Worm (Caenorhabditis elegans) whole organism, midembryonic: ENCODE results near the gene snpc-1.3.

Experiments used
- T22C8.4 ChIP-seq: fragments of 200-800 bp; sonication (Bioruptor generic); IDR thresholded peaks from 2 replicates; pipeline ENCODE4 v1.3.6; 2022; ENCODE audit warnings: missing genetic modification characterization, missing compliant biosample characterization
- cog-1 ChIP-seq: sonication (generic microtip); optimal IDR thresholded peaks from 2 replicates; lab custom pipeline; 2016; ENCODE audit warnings: missing genetic modification characterization, missing compliant biosample characterization
- flt-1 ChIP-seq: fragments of 200-800 bp; sonication (Bioruptor generic); IDR thresholded peaks from 2 replicates; pipeline ENCODE4 v1.3.6; 2022; ENCODE audit warnings: missing genetic modification characterization, missing compliant biosample characterization
- klf-2 ChIP-seq: fragments of 200-800 bp; sonication (Bioruptor generic); conservative IDR thresholded peaks from 2 replicates; pipeline ENCODE4 v1.3.6; 2022; ENCODE audit warnings: missing genetic modification reagents, missing genetic modification characterization, missing compliant biosample characterization
- med-1 ChIP-seq: sonication (generic microtip); optimal IDR thresholded peaks from 2 replicates; lab custom pipeline; 2017; ENCODE audit warnings: missing genetic modification characterization, mild to moderate bottlenecking, missing compliant biosample characterization, antibody characterized with exemption, missing genetic modification reagents; ENCODE audit not compliant: insufficient read depth
- ref-1 ChIP-seq: fragments of 200-800 bp; sonication (Bioruptor generic); conservative IDR thresholded peaks from 2 replicates; pipeline ENCODE4 v1.3.6; 2022; ENCODE audit warnings: missing genetic modification reagents, missing genetic modification characterization, missing compliant biosample characterization
- tab-1 ChIP-seq: fragments of 200-800 bp; sonication (Bioruptor generic); IDR thresholded peaks from 2 replicates; pipeline ENCODE4 v1.3.6; 2022; ENCODE audit warnings: missing genetic modification characterization, missing compliant biosample characterization
- ztf-23 ChIP-seq: fragments of 200-800 bp; sonication (Bioruptor generic); IDR thresholded peaks from 2 replicates; pipeline ENCODE4 v1.3.6; 2022; ENCODE audit warnings: missing genetic modification reagents, missing genetic modification characterization, missing compliant biosample characterization
- ztf-29 ChIP-seq: fragments of 200-800 bp; sonication (Bioruptor generic); IDR thresholded peaks from 2 replicates; pipeline ENCODE4 v1.3.6; 2022; ENCODE audit warnings: missing genetic modification reagents, missing genetic modification characterization, missing compliant biosample characterization

The snpc-1.3 gene

DNA sequence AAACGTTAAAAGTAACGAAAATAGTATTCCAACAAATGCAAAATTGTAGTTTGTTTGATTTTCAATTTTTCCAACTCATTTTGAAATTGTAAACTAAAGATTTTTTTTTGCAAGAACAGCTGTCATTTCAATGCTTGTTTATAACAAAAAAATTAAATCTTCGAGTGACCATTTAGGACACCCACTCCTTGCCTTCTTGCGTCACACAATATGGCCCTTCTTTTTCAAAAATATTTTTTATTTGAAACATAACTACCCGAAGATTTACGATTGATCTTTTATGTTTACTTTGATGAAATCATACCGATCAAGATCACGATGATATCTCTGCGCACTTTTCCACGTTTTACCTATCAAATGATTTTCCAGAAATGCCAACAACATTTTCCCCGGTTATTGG, 20.8 kb upstream of the snpc-1.3 start, which contains the start of gene ZC317.2:
Gene ZC317.2, plus strand, starts transcription at position 301 of the 400 bp plus-strand sequence.
- TF ChIP-seq med-1 (no peak), ztf-29 (GFP tag; lab: Robert Waterston, UW) (no peak), cog-1 (tag; lab: Kevin White, UChicago) (no peak), ztf-23 (GFP tag; lab: Robert Waterston, UW) (no peak), T22C8.4 (GFP tag; lab: Robert Waterston, UW) (no peak), ref-1 (GFP tag; lab: Robert Waterston, UW) (no peak), klf-2 (GFP tag; lab: Robert Waterston, UW) (no peak)

DNA sequence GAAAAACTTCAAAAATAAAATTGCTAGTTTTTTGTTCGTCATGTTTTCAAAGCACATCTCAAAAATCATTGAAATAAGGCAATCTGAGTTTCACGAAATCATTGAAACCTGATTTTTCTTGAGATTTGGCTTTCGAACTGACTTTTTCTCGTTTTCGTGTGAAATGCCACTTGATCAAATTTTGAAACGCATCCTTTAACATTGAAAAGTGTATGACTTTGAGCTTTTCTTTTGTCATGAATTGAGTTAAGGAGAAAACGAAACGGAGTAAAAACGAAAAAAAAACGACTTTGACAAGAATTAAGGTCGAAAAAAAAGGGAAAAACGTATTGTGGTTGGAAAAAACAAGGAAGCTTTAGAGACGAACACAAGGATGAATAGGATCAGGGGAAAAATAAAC, 16.0 kb upstream of the snpc-1.3 start:
- TF ChIP-seq klf-2 (GFP tag; lab: Robert Waterston, UW): no peak
- no peak for TF ChIP-seq med-1
- no peak for TF ChIP-seq ztf-29 (GFP tag; lab: Robert Waterston, UW)
- TF ChIP-seq ztf-23 (GFP tag; lab: Robert Waterston, UW): no peak
- no peak for TF ChIP-seq cog-1 (tag; lab: Kevin White, UChicago)
- no peak for TF ChIP-seq tab-1
- no peak for TF ChIP-seq ref-1 (GFP tag; lab: Robert Waterston, UW)

DNA sequence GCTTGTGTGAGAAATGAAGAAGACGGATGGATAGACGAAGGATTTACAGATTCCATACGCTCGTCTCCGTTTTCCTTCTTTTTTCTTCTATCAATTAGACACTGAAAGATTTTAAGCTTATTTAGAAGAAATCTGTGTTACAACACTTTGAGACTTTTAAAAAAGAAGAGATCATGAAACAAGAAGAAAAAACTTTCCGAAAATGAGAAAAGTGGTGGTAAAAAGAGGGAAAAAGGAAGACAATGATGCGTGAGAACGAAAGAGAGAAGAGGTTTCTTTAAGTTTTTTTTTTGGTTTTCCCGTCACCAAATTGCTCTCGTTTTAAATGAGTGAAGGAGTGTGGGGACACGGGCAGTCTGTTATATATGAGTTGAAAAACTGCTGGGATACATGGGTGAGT, 14.6 kb upstream of the snpc-1.3 start, which contains the start of gene glc-3:
Gene glc-3, minus strand, starts transcription at position 101 of the 400 bp plus-strand sequence.
- no peak for TF ChIP-seq tab-1
- no peak for TF ChIP-seq klf-2 (GFP tag; lab: Robert Waterston, UW)
- no peak for TF ChIP-seq cog-1 (tag; lab: Kevin White, UChicago)

DNA sequence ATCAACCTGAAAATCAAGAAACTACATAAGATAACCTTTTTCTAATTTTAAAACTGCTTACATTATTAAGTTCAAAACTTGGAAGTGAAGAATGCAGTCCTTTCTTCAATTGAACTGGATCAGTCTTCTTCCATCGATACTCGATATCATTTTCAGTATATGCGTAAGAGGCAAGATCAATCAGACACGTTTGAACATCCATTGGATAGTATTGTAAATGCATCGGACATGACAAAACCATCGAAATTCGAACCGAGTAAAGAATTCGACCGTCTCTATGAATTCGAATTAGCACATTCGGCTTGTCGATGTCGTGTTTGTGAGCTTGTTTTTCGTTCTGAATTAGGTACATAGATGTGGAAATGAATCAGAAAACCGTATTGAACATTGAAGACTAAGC, 11.8 kb upstream of the snpc-1.3 start:
- TF ChIP-seq klf-2 (GFP tag; lab: Robert Waterston, UW) (no peak), ztf-29 (GFP tag; lab: Robert Waterston, UW) (no peak), tab-1 (no peak)

DNA sequence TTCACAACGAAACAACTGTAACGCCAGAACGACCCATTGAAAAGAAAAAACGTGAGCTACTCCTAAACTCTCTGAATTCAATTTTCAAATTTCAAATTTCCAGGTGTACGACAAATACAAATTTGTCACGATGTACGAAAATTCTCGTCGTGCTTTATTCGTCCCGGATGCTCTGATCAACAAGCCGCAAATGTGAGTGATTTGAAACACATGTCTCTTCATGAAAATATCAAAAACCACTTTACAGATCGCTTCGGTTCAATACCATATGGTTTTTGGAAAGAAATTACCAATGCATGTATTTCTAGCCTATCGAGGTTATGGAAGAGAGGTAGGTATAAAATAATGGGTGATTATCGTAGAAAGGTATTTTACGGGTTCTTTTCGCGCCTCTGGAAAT, 8.1 kb upstream of the snpc-1.3 start:
- TF ChIP-seq T22C8.4 (GFP tag; lab: Robert Waterston, UW) (no peak), ztf-29 (GFP tag; lab: Robert Waterston, UW) (no peak), ztf-23 (GFP tag; lab: Robert Waterston, UW) (no peak)

DNA sequence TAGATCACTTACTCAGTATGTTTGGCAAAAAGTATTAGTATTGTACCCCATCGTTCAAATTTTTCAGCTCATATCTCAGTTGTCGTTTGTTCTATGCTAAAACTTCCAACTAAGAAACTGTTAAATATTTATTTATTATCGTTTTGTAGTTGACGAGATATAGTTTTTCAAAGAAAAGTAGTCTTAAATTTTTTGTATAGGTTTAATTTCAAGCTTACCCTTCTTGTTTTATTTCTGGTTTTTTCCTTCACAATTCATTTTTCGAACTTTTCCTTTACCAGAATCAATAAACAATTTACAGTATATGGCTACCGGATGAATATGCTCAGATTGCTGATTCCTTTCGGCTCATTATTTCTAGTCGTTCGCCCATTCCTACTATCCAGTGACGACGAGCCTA, 6.9 kb upstream of the snpc-1.3 start, which contains the start of gene F08F3.1:
Gene F08F3.1, plus strand, starts transcription at position 301 of the 400 bp plus-strand sequence.
- TF ChIP-seq flt-1 (GFP tag; lab: Robert Waterston, UW): no peak
- no peak for TF ChIP-seq T22C8.4 (GFP tag; lab: Robert Waterston, UW)
- TF ChIP-seq ztf-23 (GFP tag; lab: Robert Waterston, UW): no peak
- no peak for TF ChIP-seq ztf-29 (GFP tag; lab: Robert Waterston, UW)
- no peak for TF ChIP-seq ref-1 (GFP tag; lab: Robert Waterston, UW)
- TF ChIP-seq cog-1 (tag; lab: Kevin White, UChicago): no peak
- TF ChIP-seq med-1: no peak
- no peak for TF ChIP-seq klf-2 (GFP tag; lab: Robert Waterston, UW)
- no peak for TF ChIP-seq tab-1

DNA sequence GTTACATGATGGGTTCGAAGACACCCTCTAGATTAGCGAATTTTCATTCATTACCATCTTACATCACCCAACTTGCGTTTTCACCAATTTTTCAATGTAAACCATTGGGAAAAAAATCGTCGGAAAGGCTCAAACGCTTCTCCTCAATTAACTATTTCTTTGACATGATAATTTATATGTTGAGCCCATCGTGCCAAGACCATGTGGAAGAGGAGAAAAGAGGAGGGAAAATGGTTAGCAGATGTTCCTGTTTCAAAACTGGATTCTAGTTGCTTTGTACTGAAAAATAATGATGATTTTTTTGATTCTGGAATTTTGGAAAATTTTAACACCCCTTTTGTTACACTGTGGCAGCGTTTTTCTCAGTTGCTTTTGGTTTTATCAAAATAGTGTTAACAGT, 5.1 kb upstream of the snpc-1.3 start:
- no peak for TF ChIP-seq flt-1 (GFP tag; lab: Robert Waterston, UW)
- TF ChIP-seq tab-1: no peak
- TF ChIP-seq klf-2 (GFP tag; lab: Robert Waterston, UW): no peak
- no peak for TF ChIP-seq ztf-23 (GFP tag; lab: Robert Waterston, UW)
- TF ChIP-seq cog-1 (tag; lab: Kevin White, UChicago): no peak
- TF ChIP-seq ref-1 (GFP tag; lab: Robert Waterston, UW): no peak
- TF ChIP-seq T22C8.4 (GFP tag; lab: Robert Waterston, UW): no peak
- TF ChIP-seq med-1: no peak
- TF ChIP-seq ztf-29 (GFP tag; lab: Robert Waterston, UW): no peak

DNA sequence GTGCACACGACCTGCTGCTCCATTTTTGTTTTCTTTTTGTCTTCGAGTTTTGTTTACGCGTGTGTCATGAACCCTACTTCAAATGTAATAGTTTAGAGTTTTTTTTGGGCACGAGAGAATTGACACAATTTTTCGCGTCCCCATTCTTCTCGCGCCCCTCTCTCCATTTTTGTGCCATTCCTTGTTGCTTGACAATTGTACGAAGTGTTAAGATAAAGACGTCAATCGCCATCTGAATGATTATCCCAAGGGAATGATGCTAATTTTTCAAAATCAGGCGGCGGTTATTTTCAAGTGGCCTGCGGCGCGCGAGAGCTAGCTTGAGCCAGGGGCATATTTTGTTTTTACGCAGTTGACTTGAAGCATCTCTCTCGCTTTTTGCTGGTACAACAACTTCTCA, 3.4 kb upstream of the snpc-1.3 start:
- no peak for TF ChIP-seq tab-1

DNA sequence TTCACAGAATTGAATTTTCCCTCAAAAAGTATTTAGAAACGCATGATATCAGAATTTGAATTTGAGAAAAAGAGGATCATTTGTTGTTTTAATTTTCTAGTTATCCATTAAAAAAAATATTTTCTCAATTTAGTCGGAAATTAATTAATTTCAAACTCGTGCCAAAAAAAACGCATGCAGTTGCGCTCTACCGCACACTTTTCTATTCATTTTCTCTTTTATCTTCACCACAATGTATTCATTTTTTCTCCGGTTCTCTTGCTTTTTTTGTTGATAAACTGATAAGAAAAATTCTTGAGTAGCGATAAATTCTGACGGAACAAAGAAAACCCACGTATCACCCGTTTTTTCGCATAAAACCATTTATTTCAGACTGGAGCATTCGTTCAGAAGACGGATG, 5.9 kb downstream of the snpc-1.3 start, which contains the start of gene acl-6:
Gene acl-6, plus strand, starts transcription at position 367 of the 400 bp plus-strand sequence.
- TF ChIP-seq T22C8.4 (GFP tag; lab: Robert Waterston, UW) (no peak), ztf-23 (GFP tag; lab: Robert Waterston, UW) (no peak), klf-2 (GFP tag; lab: Robert Waterston, UW) (no peak), cog-1 (tag; lab: Kevin White, UChicago) (no peak), ref-1 (GFP tag; lab: Robert Waterston, UW) (no peak), tab-1 (no peak), flt-1 (GFP tag; lab: Robert Waterston, UW) (no peak), ztf-29 (GFP tag; lab: Robert Waterston, UW) (no peak), med-1 (no peak)

DNA sequence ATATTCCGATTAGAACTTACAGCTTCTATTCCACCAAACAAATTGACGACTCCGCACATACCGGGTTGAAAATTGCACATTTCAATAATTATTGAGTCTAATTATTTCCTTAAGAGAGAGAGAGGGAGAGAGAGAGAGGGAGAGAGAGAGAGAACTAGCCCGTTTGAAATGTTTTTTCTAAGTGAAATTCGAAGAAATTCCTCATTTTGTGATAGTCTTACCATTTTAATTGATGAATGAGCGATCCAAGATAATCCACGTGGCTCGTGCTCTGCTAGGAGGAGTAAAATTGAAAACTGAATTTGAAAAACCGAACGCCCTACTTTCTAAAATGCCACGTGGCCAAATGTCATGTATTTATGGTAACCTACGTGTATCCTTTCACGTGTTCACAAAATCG, 6.5 kb downstream of the snpc-1.3 start, which contains the start of gene F08F3.8:
Gene F08F3.8, minus strand, starts transcription at position 101 of the 400 bp plus-strand sequence.
- TF ChIP-seq ztf-29 (GFP tag; lab: Robert Waterston, UW): no peak
- no peak for TF ChIP-seq T22C8.4 (GFP tag; lab: Robert Waterston, UW)
- no peak for TF ChIP-seq med-1
- TF ChIP-seq klf-2 (GFP tag; lab: Robert Waterston, UW): no peak
- no peak for TF ChIP-seq cog-1 (tag; lab: Kevin White, UChicago)
- TF ChIP-seq tab-1: no peak

DNA sequence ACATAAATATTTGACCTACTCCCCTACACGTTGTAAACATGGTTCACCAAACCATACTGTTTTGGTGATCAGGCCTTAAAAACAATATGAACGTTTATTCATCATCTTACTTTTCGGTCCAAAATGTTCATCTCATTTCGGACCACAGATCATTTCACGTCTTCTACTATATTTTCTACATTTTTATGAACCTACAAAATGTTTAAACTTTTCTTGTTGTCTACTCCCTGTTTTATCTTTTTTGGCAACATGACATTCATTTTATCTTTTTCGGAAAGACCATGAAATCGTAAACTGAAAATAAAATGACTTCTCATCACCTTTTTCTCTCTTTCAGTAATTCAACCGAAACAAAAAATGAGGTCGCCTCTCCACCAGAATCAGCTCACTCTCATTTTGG, 11.1 kb downstream of the snpc-1.3 start, which contains the start of gene rhr-1:
Gene rhr-1, plus strand, starts transcription at position 301 of the 400 bp plus-strand sequence.
- TF ChIP-seq ztf-23 (GFP tag; lab: Robert Waterston, UW) (no peak), ref-1 (GFP tag; lab: Robert Waterston, UW) (no peak), flt-1 (GFP tag; lab: Robert Waterston, UW) (no peak), cog-1 (tag; lab: Kevin White, UChicago) (no peak), klf-2 (GFP tag; lab: Robert Waterston, UW) (no peak), T22C8.4 (GFP tag; lab: Robert Waterston, UW) (no peak)
